Worm (Caenorhabditis elegans): ENCODE results near the gene M163.11.

DNA sequence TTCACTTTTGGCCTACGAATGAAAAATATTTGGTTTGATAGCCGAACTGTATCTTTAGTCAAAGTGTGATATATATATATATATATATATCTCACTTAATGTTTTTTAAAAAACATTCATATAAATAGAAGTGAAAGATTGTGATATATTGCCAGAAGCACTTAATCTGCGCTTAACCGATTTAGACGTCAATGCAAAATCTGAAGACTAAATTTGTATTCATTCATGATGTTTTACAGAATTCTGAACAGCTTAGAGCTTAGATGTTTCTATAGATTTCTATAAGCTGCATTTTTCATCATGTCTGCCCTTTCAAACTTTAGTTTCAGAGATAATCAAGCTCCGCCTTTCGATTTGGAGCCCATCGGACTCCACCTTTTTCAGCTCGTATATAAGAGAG is 36.9 kb upstream of the M163.11 start, which contains the start of gene F23D12.3:
- TF ChIP-seq dmd-9 (GFP tag; IDR thresholded peaks at IDR 0.05) (no peak), pqm-1 (tag; optimal IDR thresholded peaks at IDR 0.05) (no peak), unc-62 (GFP tag; optimal IDR thresholded peaks at IDR 0.05 in 1 of 2) (no peak), unc-62 (tag; optimal IDR thresholded peaks at IDR 0.05) (no peak), fos-1 (tag; optimal IDR thresholded peaks at IDR 0.05) (no peak), ceh-82 (tag; optimal IDR thresholded peaks at IDR 0.05) (no peak), Y5F2A.4 (GFP tag; optimal IDR thresholded peaks at IDR 0.05) (no peak)

Data from whole organism, L4 larva.